Worm (Caenorhabditis elegans): ENCODE data around the gene F09E10.6.
A peak's percentile ranks its signal among the peaks of the same experiment; 100 is the strongest.

Gene F09E10.6

DNA sequence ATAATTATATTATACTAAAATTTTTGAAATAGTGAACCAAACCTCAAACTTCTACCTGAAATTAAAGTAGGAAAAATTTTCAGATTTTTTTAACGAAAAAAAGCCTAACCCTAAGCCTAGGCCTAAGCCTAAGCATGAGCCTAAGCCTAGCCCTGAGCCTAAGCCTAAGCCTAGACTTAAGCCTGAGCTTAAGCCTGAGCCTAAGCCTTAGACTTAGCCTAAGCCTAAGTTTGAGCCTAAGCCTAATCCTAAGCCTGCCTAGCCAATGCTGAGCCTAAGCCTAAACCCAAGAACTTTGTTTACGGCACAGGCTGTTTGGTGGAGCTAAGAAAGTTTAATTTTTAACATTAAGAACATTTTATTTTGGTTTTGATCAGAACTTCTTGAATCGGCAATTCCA is 1.5 kb downstream of the F09E10.6 start:
- TF ChIP-seq let-607 (tag; optimal IDR thresholded peaks at IDR 0.05) = no peak
- TF ChIP-seq Y53G8AR.9 (GFP tag; conservative IDR thresholded peaks at IDR 0.05) = no peak
- TF ChIP-seq snpc-3.4 (tag; optimal IDR thresholded peaks at IDR 0.05) = no peak
- no peak for TF ChIP-seq ceh-91 (GFP tag; IDR thresholded peaks at IDR 0.05)
- no peak for TF ChIP-seq cebp-1 (GFP tag; IDR thresholded peaks at IDR 0.05)
- no peak for TF ChIP-seq cebp-1 (tag; optimal IDR thresholded peaks at IDR 0.05)
- TF ChIP-seq dpff-1 (tag; optimal IDR thresholded peaks at IDR 0.05) = no peak
- TF ChIP-seq snpc-1.1 (tag; optimal IDR thresholded peaks at IDR 0.05; ENCODE audit: insufficient read depth) = no peak
- no peak for TF ChIP-seq dpl-1 (GFP tag; optimal IDR thresholded peaks at IDR 0.05)
- no peak for TF ChIP-seq hmg-1.2 (GFP tag; IDR thresholded peaks at IDR 0.05)
- TF ChIP-seq pha-4 (tag; optimal IDR thresholded peaks at IDR 0.05) = no peak
- TF ChIP-seq hlh-12 (tag; optimal IDR thresholded peaks at IDR 0.05) = no peak
- TF ChIP-seq chd-7 (tag; optimal IDR thresholded peaks at IDR 0.05) = no peak
- no peak for TF ChIP-seq ztf-18 (tag; optimal IDR thresholded peaks at IDR 0.05)

DNA sequence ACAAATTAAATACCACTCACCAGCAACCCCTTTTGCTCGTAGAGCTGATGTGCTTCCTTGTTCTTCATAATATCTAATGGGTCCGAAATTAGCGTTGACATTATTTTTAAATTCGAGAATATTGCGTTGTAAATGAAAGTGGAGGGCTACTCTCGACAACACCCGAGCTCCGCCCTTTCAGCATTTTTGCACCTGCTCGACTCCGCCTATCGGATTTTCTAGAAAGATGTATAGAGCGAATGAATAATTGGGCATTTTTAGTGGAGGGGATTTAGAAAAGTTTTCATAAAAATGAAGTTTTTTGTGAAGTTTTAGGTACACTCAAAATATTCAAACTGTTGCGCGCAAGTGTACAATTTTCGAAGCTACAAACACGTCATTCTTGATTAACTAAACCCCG is 3.2 kb downstream of the F09E10.6 start, which contains the start of gene F09E10.5:
F09E10.5 (minus strand) TSS at position 101 of the 400 bp plus-strand sequence.
- TF ChIP-seq Y95B8A.8 (GFP tag; IDR thresholded peaks at IDR 0.05) = no peak
- TF ChIP-seq zim-3 (tag; optimal IDR thresholded peaks at IDR 0.05) = no peak
- no peak for TF ChIP-seq snpc-4 (GFP tag; optimal IDR thresholded peaks at IDR 0.05)
- no peak for TF ChIP-seq snpc-4 (tag; optimal IDR thresholded peaks at IDR 0.05)
- no peak for TF ChIP-seq ZK185.1 (tag; optimal IDR thresholded peaks at IDR 0.05; ENCODE audit: poor library complexity, severe bottlenecking)
- TF ChIP-seq bed-2 (GFP tag; IDR thresholded peaks at IDR 0.05) = no peak
- no peak for TF ChIP-seq xnd-1 (tag; optimal IDR thresholded peaks at IDR 0.05)
- no peak for TF ChIP-seq K11D2.4 (GFP tag; IDR thresholded peaks at IDR 0.05)
- TF ChIP-seq unc-62 (GFP tag; optimal IDR thresholded peaks at IDR 0.05) = no peak
- no peak for TF ChIP-seq F22D6.2 (tag; optimal IDR thresholded peaks at IDR 0.05)
- TF ChIP-seq snpc-1.3 (tag; optimal IDR thresholded peaks at IDR 0.05; ENCODE audit: insufficient read depth) = no peak
- no peak for TF ChIP-seq tlf-1 (GFP tag; optimal IDR thresholded peaks at IDR 0.05)

DNA sequence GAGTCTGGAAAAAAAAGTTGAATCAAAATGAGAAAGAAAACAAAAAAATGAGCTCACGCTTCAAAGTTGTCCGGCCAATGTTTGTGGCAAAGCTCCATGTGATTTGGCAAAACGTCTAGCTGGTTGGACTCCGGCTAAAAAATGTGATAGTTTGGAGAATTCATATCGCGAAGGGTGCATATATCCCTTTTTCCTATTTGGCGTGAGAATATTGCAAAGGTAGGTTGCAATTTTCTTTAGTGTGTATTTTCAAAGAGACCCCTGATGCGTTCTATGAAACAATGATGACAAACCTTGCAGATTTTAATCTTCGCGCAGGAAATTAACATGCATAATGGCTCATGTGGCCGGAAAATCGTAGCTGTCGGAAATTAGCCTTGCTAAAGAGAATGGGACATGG is 5.3 kb downstream of the F09E10.6 start:
- TF ChIP-seq B0019.2 (GFP tag; conservative IDR thresholded peaks at IDR 0.05) (no peak), zim-3 (tag; optimal IDR thresholded peaks at IDR 0.05) (no peak), lsy-27 (tag; optimal IDR thresholded peaks at IDR 0.05; ENCODE audit: borderline replicate concordance, insufficient read depth) (no peak), ztf-26 (tag; optimal IDR thresholded peaks at IDR 0.05) (peak; percentile 48), let-526 (GFP tag; IDR thresholded peaks at IDR 0.05) (no peak), aptf-2 (GFP tag; conservative IDR thresholded peaks at IDR 0.05) (no peak), ama-1 (optimal IDR thresholded peaks at IDR 0.05) (no peak), ama-1 (GFP tag; optimal IDR thresholded peaks at IDR 0.05) (no peak), nfya-1 (tag; optimal IDR thresholded peaks at IDR 0.05; ENCODE audit: borderline replicate concordance, insufficient read depth) (no peak), F10E7.11 (tag; optimal IDR thresholded peaks at IDR 0.05) (no peak), him-1 (tag; optimal IDR thresholded peaks at IDR 0.05) (no peak), attf-6 (GFP tag; IDR thresholded peaks at IDR 0.05) (no peak), F33H1.4 (GFP tag; IDR thresholded peaks at IDR 0.05) (no peak), sea-2 (GFP tag; IDR thresholded peaks at IDR 0.05) (no peak), snpc-1.1 (tag; optimal IDR thresholded peaks at IDR 0.05; ENCODE audit: insufficient read depth) (no peak), ztf-3 (GFP tag; optimal IDR thresholded peaks at IDR 0.05) (no peak), dox-1 (GFP tag; IDR thresholded peaks at IDR 0.05) (peak; percentile 36; the same call in 1 of the 2 replicates), lin-40 (tag; optimal IDR thresholded peaks at IDR 0.05) (peak; percentile 56), madf-8 (GFP tag; conservative IDR thresholded peaks at IDR 0.05) (no peak), F52B5.7 (tag; optimal IDR thresholded peaks at IDR 0.05) (no peak), lin-54 (GFP tag; optimal IDR thresholded peaks at IDR 0.05) (no peak), egl-44 (GFP tag; IDR thresholded peaks at IDR 0.05) (no peak), T07F8.4 (tag; optimal IDR thresholded peaks at IDR 0.05) (no peak), egrh-3 (GFP tag; IDR thresholded peaks at IDR 0.05) (no peak)

All from whole organism, young adult.